Fruit fly (Drosophila melanogaster) whole organism, wandering third instar larva: Measurements from ENCODE around the gene Teh2.

ENCODE experiments used
- Dfd ChIP-seq: fragments of >200 bp; optimal IDR thresholded peaks from 2 replicates; lab custom pipeline; 2017; ENCODE audit warnings: missing biosample characterization, missing genetic modification characterization
- Myc ChIP-seq: fragments of >200 bp; optimal IDR thresholded peaks from 2 replicates; lab custom pipeline; 2017
- OdsH ChIP-seq: fragments of 200-800 bp; sonication (Bioruptor generic); optimal IDR thresholded peaks from 2 replicates; lab custom pipeline; 2016; ENCODE audit warnings: missing biosample characterization, mild to moderate bottlenecking, missing genetic modification characterization
- dmrt93B ChIP-seq: fragments of 200-800 bp; sonication (Bioruptor generic); optimal IDR thresholded peaks from 2 replicates; lab custom pipeline; 2018; ENCODE audit warnings: missing biosample characterization, mild to moderate bottlenecking, missing genetic modification characterization
- fru ChIP-seq: fragments of 200-800 bp; sonication (Bioruptor generic); optimal IDR thresholded peaks from 3 replicates; lab custom pipeline; 2016; ENCODE audit warnings: missing biosample characterization, mild to moderate bottlenecking, missing genetic modification characterization
- h ChIP-seq: fragments of 200-800 bp; sonication (Bioruptor generic); optimal IDR thresholded peaks from 3 replicates; lab custom pipeline; 2016; ENCODE audit warnings: missing biosample characterization, mild to moderate bottlenecking, missing genetic modification characterization
- pan ChIP-seq: fragments of >200 bp; optimal IDR thresholded peaks from 2 replicates; lab custom pipeline; 2017
- psq ChIP-seq: fragments of 200-800 bp; sonication (Bioruptor generic); optimal IDR thresholded peaks from 3 replicates; lab custom pipeline; 2017; ENCODE audit warnings: missing biosample characterization, mild to moderate bottlenecking, missing genetic modification characterization, moderate library complexity
- sage ChIP-seq: fragments of 200-800 bp; sonication (Bioruptor generic); optimal IDR thresholded peaks from 2 replicates; lab custom pipeline; 2016; ENCODE audit warnings: missing biosample characterization, mild to moderate bottlenecking, missing genetic modification characterization
- tai ChIP-seq: sonication (Bioruptor generic); optimal IDR thresholded peaks from 2 replicates; lab custom pipeline; 2016; ENCODE audit warnings: missing biosample characterization, missing genetic modification characterization

- TF ChIP-seq pan (lab: Kevin White, UChicago) = no peak
- TF ChIP-seq Myc (lab: Kevin White, UChicago) = no peak
- no peak for TF ChIP-seq fru (GFP tag; lab: Kevin White, UChicago)
- no peak for TF ChIP-seq sage (GFP tag; lab: Kevin White, UChicago)
- no peak for TF ChIP-seq h
- no peak for TF ChIP-seq tai (GFP tag; lab: Kevin White, UChicago)
- TF ChIP-seq Dfd (GFP tag; lab: Kevin White, UChicago) = no peak
- TF ChIP-seq psq = no peak
- no peak for TF ChIP-seq OdsH (GFP tag; lab: Kevin White, UChicago)
- no peak for TF ChIP-seq dmrt93B (GFP tag; lab: Kevin White, UChicago)
These were observed 30.0 kb downstream of the Teh2 start for dm6 chr3L:4157852-4158251.
